Worm (Caenorhabditis elegans) whole organism, late embryonic: ENCODE measurements around the gene C56A3.8.

Experiments
- F13H6.1 ChIP-seq: sonication (generic microtip); optimal IDR thresholded peaks from 2 replicates; lab custom pipeline; 2016; ENCODE audit warnings: missing genetic modification characterization, missing compliant biosample characterization
- ama-1 ChIP-seq: fragments of 150-350 bp; optimal IDR thresholded peaks from 2 replicates; lab custom pipeline; 2014
- ets-4 ChIP-seq: sonication (generic microtip); optimal IDR thresholded peaks from 2 replicates; lab custom pipeline; 2016; ENCODE audit warnings: missing genetic modification characterization, missing compliant biosample characterization
- nhr-11 ChIP-seq: fragments of 150-350 bp; optimal IDR thresholded peaks from 2 replicates; lab custom pipeline; 2014; ENCODE audit warnings: missing biosample characterization, missing genetic modification characterization
- sox-4 ChIP-seq: sonication (generic microtip); optimal IDR thresholded peaks from 2 replicates; lab custom pipeline; 2017; ENCODE audit warnings: mild to moderate bottlenecking, missing genetic modification characterization, inconsistent platforms, missing compliant biosample characterization
- unc-42 ChIP-seq: sonication (generic microtip); optimal IDR thresholded peaks from 2 replicates; lab custom pipeline; 2016; ENCODE audit warnings: missing genotype, missing genetic modification characterization, missing compliant biosample characterization

ce11 chrV:13536058-13536579 lies 24.0 kb upstream of the C56A3.8 start, which contains the start of gene frpr-5:
- TF ChIP-seq sox-4 (tag; lab: Kevin White, UChicago): no peak
- no peak for TF ChIP-seq nhr-11 (tag; lab: Kevin White, UChicago)
- no peak for TF ChIP-seq F13H6.1 (tag; lab: Kevin White, UChicago)
- TF ChIP-seq unc-42 (tag; lab: Kevin White, UChicago): no peak
- no peak for TF ChIP-seq ama-1
- TF ChIP-seq ets-4 (tag; lab: Kevin White, UChicago): no peak
